Worm (Caenorhabditis elegans) whole organism, midembryonic: ENCODE data around the gene F26F12.4.

Experiments used
- T22C8.4 ChIP-seq: fragments of 200-800 bp; sonication (Bioruptor generic); IDR thresholded peaks from 2 replicates; pipeline ENCODE4 v1.3.6; 2022; ENCODE audit warnings: missing genetic modification characterization, missing compliant biosample characterization
- cog-1 ChIP-seq: sonication (generic microtip); optimal IDR thresholded peaks from 2 replicates; lab custom pipeline; 2016; ENCODE audit warnings: missing genetic modification characterization, missing compliant biosample characterization
- ref-1 ChIP-seq: fragments of 200-800 bp; sonication (Bioruptor generic); conservative IDR thresholded peaks from 2 replicates; pipeline ENCODE4 v1.3.6; 2022; ENCODE audit warnings: missing genetic modification reagents, missing genetic modification characterization, missing compliant biosample characterization
- ztf-23 ChIP-seq: fragments of 200-800 bp; sonication (Bioruptor generic); IDR thresholded peaks from 2 replicates; pipeline ENCODE4 v1.3.6; 2022; ENCODE audit warnings: missing genetic modification reagents, missing genetic modification characterization, missing compliant biosample characterization
- ztf-29 ChIP-seq: fragments of 200-800 bp; sonication (Bioruptor generic); IDR thresholded peaks from 2 replicates; pipeline ENCODE4 v1.3.6; 2022; ENCODE audit warnings: missing genetic modification reagents, missing genetic modification characterization, missing compliant biosample characterization

DNA sequence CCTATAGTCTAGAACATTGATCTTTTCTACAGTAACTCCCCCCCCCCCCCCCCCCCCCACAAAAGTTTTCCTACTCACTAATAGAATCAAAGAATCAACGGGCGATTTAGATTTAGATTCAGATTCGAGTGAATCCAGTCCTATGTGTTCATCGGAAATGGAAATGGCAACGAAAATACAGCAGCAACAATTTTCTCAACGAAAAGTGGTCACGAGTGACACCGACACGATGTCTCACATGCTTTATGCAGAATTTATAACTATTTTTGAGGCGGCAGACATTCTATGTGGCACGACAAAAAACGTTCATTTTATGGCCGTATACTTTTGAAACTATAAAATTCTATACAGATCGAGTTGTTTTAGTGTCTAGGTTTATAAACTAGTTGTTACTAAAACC, 24.0 kb downstream of the F26F12.4 start:
- TF ChIP-seq T22C8.4 (GFP tag; lab: Robert Waterston, UW) (no peak), cog-1 (tag; lab: Kevin White, UChicago) (no peak), ref-1 (GFP tag; lab: Robert Waterston, UW) (no peak), ztf-23 (GFP tag; lab: Robert Waterston, UW) (no peak), ztf-29 (no peak)
